Worm (Caenorhabditis elegans) whole organism, L2 larva: ENCODE measurements around the gene col-79.

Experiments
- C34F6.9 ChIP-seq: fragments of 150-350 bp; optimal IDR thresholded peaks from 2 replicates; lab custom pipeline; 2014; ENCODE audit warnings: missing biosample characterization, missing genetic modification characterization
- F13H6.1 ChIP-seq: sonication (generic microtip); optimal IDR thresholded peaks from 2 replicates; lab custom pipeline; 2016; ENCODE audit warnings: missing genetic modification characterization, missing compliant biosample characterization
- R02D3.7 ChIP-seq: fragments of 150-350 bp; optimal IDR thresholded peaks from 2 replicates; lab custom pipeline; 2014; ENCODE audit warnings: missing biosample characterization, missing genetic modification characterization
- Y55F3AM.14 ChIP-seq: fragments of 200-800 bp; sonication (Bioruptor generic); optimal IDR thresholded peaks from 2 replicates; lab custom pipeline; 2018; ENCODE audit warnings: mild to moderate bottlenecking, missing genetic modification characterization, missing compliant biosample characterization
- alr-1 ChIP-seq: fragments of 150-350 bp; optimal IDR thresholded peaks from 2 replicates; lab custom pipeline; 2014; ENCODE audit warnings: missing biosample characterization, missing genetic modification characterization
- ama-1 ChIP-seq: fragments of 150-350 bp; optimal IDR thresholded peaks from 2 replicates; lab custom pipeline; 2018; ENCODE audit warnings: inconsistent platforms
- blmp-1 ChIP-seq: sonication (generic microtip); optimal IDR thresholded peaks from 2 replicates; lab custom pipeline; 2017; ENCODE audit warnings: missing genetic modification characterization, mild to moderate bottlenecking, missing compliant biosample characterization, antibody characterized with exemption, moderate library complexity; ENCODE audit not compliant: insufficient read depth
- ceh-16 ChIP-seq: fragments of 150-350 bp; optimal IDR thresholded peaks from 2 replicates; lab custom pipeline; 2014; ENCODE audit warnings: missing biosample characterization, missing genetic modification characterization
- crh-2 ChIP-seq: sonication (generic microtip); optimal IDR thresholded peaks from 2 replicates; lab custom pipeline; 2017; ENCODE audit warnings: missing biosample characterization, missing genetic modification characterization
- dmd-4 ChIP-seq: sonication (generic microtip); optimal IDR thresholded peaks from 2 replicates; lab custom pipeline; 2017; ENCODE audit warnings: missing biosample characterization, missing genetic modification characterization
- egl-27 ChIP-seq: sonication (generic microtip); optimal IDR thresholded peaks from 3 replicates; lab custom pipeline; 2017; ENCODE audit warnings: missing biosample characterization, missing genetic modification reagents, missing genetic modification characterization
- elt-1 ChIP-seq: fragments of 150-350 bp; optimal IDR thresholded peaks from 2 replicates; lab custom pipeline; 2014; ENCODE audit warnings: missing biosample characterization, missing genetic modification characterization
- elt-3 ChIP-seq: sonication (generic microtip); optimal IDR thresholded peaks from 2 replicates; lab custom pipeline; 2017; ENCODE audit warnings: missing biosample characterization, missing genetic modification characterization
- lin-11 ChIP-seq: fragments of 150-350 bp; sonication (generic microtip); optimal IDR thresholded peaks from 2 replicates; lab custom pipeline; 2014; ENCODE audit warnings: missing biosample characterization, missing genetic modification characterization, inconsistent platforms, mixed read lengths
- lin-13 ChIP-seq: fragments of 150-350 bp; optimal IDR thresholded peaks from 2 replicates; lab custom pipeline; 2014; ENCODE audit warnings: missing biosample characterization, missing genetic modification reagents, missing genetic modification characterization
- lin-39 ChIP-seq: fragments of 150-350 bp; optimal IDR thresholded peaks from 2 replicates; lab custom pipeline; 2014; ENCODE audit warnings: missing biosample characterization, missing genetic modification reagents, missing genetic modification characterization
- lsy-2 ChIP-seq, 2 experiments: fragments of 150-350 bp in 1 of 2; sonication (generic microtip) in 1 of 2; optimal IDR thresholded peaks; 2 replicates each; lab custom pipeline; 2014 to 2017; ENCODE audit warnings: missing biosample characterization in 2 of 2, missing genetic modification characterization in 2 of 2
- mbf-1 ChIP-seq: sonication (generic microtip); optimal IDR thresholded peaks from 2 replicates; lab custom pipeline; 2017; ENCODE audit warnings: missing biosample characterization, missing genetic modification characterization
- mdl-1 ChIP-seq, 2 experiments: fragments of 150-350 bp in 1 of 2; sonication (generic microtip) in 1 of 2; optimal IDR thresholded peaks; 2 replicates each; lab custom pipeline; 2017; ENCODE audit warnings: missing biosample characterization in 2 of 2, missing genetic modification characterization in 2 of 2
- nhr-10 ChIP-seq: sonication (generic microtip); optimal IDR thresholded peaks from 2 replicates; lab custom pipeline; 2017; ENCODE audit warnings: missing biosample characterization, missing genetic modification characterization
- nhr-11 ChIP-seq: fragments of 150-350 bp; optimal IDR thresholded peaks from 2 replicates; lab custom pipeline; 2014; ENCODE audit warnings: missing biosample characterization, missing genetic modification characterization
- nhr-21 ChIP-seq: fragments of 150-350 bp; optimal IDR thresholded peaks from 2 replicates; lab custom pipeline; 2014; ENCODE audit warnings: missing biosample characterization, missing genetic modification characterization
- nhr-237 ChIP-seq: fragments of 150-350 bp; optimal IDR thresholded peaks from 2 replicates; lab custom pipeline; 2014; ENCODE audit warnings: missing biosample characterization, missing genetic modification characterization
- nhr-25 ChIP-seq: fragments of 150-350 bp; sonication (generic microtip); optimal IDR thresholded peaks from 3 replicates; lab custom pipeline; 2014; ENCODE audit warnings: missing biosample characterization, missing genetic modification characterization
- sem-4 ChIP-seq: fragments of 150-350 bp; optimal IDR thresholded peaks from 2 replicates; lab custom pipeline; 2014; ENCODE audit warnings: missing biosample characterization, missing genetic modification reagents, missing genetic modification characterization
- skn-1 ChIP-seq: sonication (generic microtip); optimal IDR thresholded peaks from 2 replicates; lab custom pipeline; 2017; ENCODE audit warnings: missing biosample characterization, missing genetic modification characterization
- snpc-4 ChIP-seq: fragments of 150-350 bp; optimal IDR thresholded peaks from 2 replicates; lab custom pipeline; 2014; ENCODE audit warnings: missing biosample characterization, missing genetic modification characterization
- unc-39 ChIP-seq: fragments of 150-350 bp; optimal IDR thresholded peaks from 2 replicates; lab custom pipeline; 2014; ENCODE audit warnings: missing biosample characterization, missing genetic modification characterization
- unc-55 ChIP-seq: fragments of 150-350 bp; sonication (generic microtip); optimal IDR thresholded peaks from 3 replicates; lab custom pipeline; 2014; ENCODE audit warnings: missing biosample characterization, missing genetic modification reagents, missing genetic modification characterization
- unc-62 ChIP-seq: fragments of 150-350 bp; optimal IDR thresholded peaks from 2 replicates; lab custom pipeline; 2014; ENCODE audit warnings: missing biosample characterization, missing genetic modification reagents, missing genetic modification characterization
- zag-1 ChIP-seq: fragments of 150-350 bp; optimal IDR thresholded peaks from 2 replicates; lab custom pipeline; 2014; ENCODE audit warnings: missing biosample characterization, missing genetic modification characterization
- ztf-1 ChIP-seq: fragments of 200-800 bp; sonication (Bioruptor generic); conservative IDR thresholded peaks from 2 replicates; pipeline ENCODE4 v1.3.6; 2022; ENCODE audit warnings: missing genetic modification characterization, missing compliant biosample characterization
- ztf-4 ChIP-seq: fragments of 150-350 bp; optimal IDR thresholded peaks from 2 replicates; lab custom pipeline; 2014; ENCODE audit warnings: missing biosample characterization, missing genetic modification characterization

Gene col-79

DNA sequence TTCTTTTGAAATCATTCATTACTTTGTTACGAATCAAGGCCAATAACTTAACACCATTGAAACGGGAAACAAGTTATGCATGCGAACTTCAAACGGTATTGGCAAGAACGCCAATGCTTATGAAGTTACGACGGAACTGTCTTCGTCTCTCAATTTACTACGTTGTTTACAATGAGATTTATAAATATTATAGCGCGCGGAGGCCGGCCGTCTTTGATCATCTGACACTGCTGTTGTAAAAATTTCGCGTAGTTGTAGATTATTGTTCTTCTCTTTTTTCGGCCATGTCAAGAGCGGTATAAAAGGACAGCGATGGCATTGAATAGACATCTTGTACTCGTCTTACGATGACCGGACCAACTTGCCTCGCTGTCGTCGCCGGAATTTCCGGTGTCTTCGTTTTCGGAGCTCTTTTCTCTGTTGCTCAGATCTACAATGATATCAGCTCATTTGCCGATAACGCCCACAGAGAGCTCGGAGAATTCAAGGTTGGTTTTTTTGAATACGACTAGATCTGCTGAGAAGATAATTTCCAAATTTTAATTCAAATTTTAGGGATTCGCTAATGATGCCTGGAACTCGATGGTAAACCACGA lies 1.3 kb downstream of the col-79 start, which contains the start of gene col-39:
Gene col-39 (plus strand): TSS at position 342 of the 596 bp plus-strand sequence.
- TF ChIP-seq elt-1 (tag; lab: Kevin White, UChicago), result no peak
- TF ChIP-seq unc-62 (GFP tag; lab: Kevin White, UChicago), result no peak
- TF ChIP-seq zag-1 (tag; lab: Kevin White, UChicago), result no peak
- TF ChIP-seq lin-11 (tag; lab: Kevin White, UChicago), result no peak
- no peak for TF ChIP-seq snpc-4 (tag; lab: Kevin White, UChicago)
- peak; percentile 48 for TF ChIP-seq nhr-25 (tag; lab: Kevin White, UChicago)
- no peak for TF ChIP-seq ztf-4
- no peak for TF ChIP-seq dmd-4
- TF ChIP-seq ama-1, result peak; percentile 41
- TF ChIP-seq blmp-1 (tag; lab: Kevin White, UChicago), result peak; percentile 51
- TF ChIP-seq lsy-2 (tag; optimal IDR thresholded peaks at IDR 0.05; lab: Kevin White, UChicago), result no peak
- no peak for TF ChIP-seq nhr-10 (tag; lab: Kevin White, UChicago)
- no peak for TF ChIP-seq skn-1 (tag; lab: Kevin White, UChicago)
- TF ChIP-seq, all 48 proteins: peak for 3

ce11 chrII:10705347-10705996 lies 2.1 kb downstream of the col-79 start:
- TF ChIP-seq mbf-1 (tag; lab: Kevin White, UChicago) (no peak), C34F6.9 (tag; lab: Kevin White, UChicago) (no peak), nhr-21 (tag; lab: Kevin White, UChicago) (no peak), lsy-2 (tag; optimal IDR thresholded peaks at IDR 0.05; lab: Kevin White, UChicago) (no peak)

- TF ChIP-seq mbf-1 (tag; lab: Kevin White, UChicago) (no peak), nhr-11 (tag; lab: Kevin White, UChicago) (no peak), ama-1 (no peak), blmp-1 (tag; lab: Kevin White, UChicago) (peak; percentile 94), crh-2 (tag; lab: Kevin White, UChicago) (no peak), ztf-1 (GFP tag; lab: Robert Waterston, UW) (no peak), C34F6.9 (tag; lab: Kevin White, UChicago) (no peak), snpc-4 (tag; lab: Kevin White, UChicago) (no peak), nhr-25 (tag; lab: Kevin White, UChicago) (peak; percentile 75)
These were observed 2.6 kb downstream of the col-79 start for ce11 chrII:10706038-10706437.

DNA sequence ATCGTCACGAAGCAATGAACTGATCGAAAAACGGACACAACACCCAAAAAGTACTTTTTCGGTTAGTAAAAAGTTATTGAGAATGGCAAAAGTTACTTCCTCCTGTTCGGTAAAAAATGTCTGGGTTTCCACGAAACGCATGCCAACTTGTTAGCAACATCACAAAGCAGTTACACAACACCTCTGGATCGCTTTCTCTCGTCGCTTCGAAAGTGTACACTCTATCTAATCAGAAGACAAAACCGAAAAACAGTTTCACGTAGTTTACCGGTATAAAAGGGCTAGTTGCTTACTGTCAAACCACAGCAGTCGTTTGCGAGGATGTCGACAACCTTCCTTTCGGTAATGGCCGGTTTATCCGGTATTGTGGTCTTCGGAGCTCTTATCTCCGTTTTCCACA lies 3.5 kb downstream of the col-79 start, which contains the start of gene col-80:
Gene col-80 (plus strand): TSS at position 301 of the 400 bp plus-strand sequence.
- TF ChIP-seq nhr-11 (tag; lab: Kevin White, UChicago), result no peak
- no peak for TF ChIP-seq nhr-10 (tag; lab: Kevin White, UChicago)
- no peak for TF ChIP-seq mdl-1 (tag; optimal IDR thresholded peaks at IDR 0.05; lab: Kevin White, UChicago)
- TF ChIP-seq nhr-237 (tag; lab: Kevin White, UChicago), result no peak
- TF ChIP-seq ztf-1 (GFP tag; lab: Robert Waterston, UW), result no peak

- TF ChIP-seq elt-3 (tag; lab: Kevin White, UChicago), result no peak
- TF ChIP-seq sem-4 (tag; lab: Kevin White, UChicago), result no peak
- no peak for TF ChIP-seq ztf-4
- TF ChIP-seq crh-2 (tag; lab: Kevin White, UChicago), result no peak
- no peak for TF ChIP-seq lin-13 (GFP tag; lab: Kevin White, UChicago)
- TF ChIP-seq egl-27 (tag; lab: Kevin White, UChicago), result no peak
- TF ChIP-seq zag-1 (tag; lab: Kevin White, UChicago), result no peak
- no peak for TF ChIP-seq skn-1 (tag; lab: Kevin White, UChicago)
- no peak for TF ChIP-seq nhr-25 (tag; lab: Kevin White, UChicago)
- TF ChIP-seq nhr-11 (tag; lab: Kevin White, UChicago), result no peak
- TF ChIP-seq F13H6.1, result no peak
- TF ChIP-seq ceh-16 (tag; lab: Kevin White, UChicago), result no peak
- TF ChIP-seq, all 48 proteins: peak for 0
These were observed 4.2 kb downstream of the col-79 start for ce11 chrII:10707439-10708096.

ce11 chrII:10708660-10709059 lies 5.2 kb downstream of the col-79 start, which contains the start of gene bli-1:
Gene bli-1 (plus strand): TSS chrII:10708960.
- no peak for TF ChIP-seq unc-55
- TF ChIP-seq lsy-2 (tag; optimal IDR thresholded peaks at IDR 0.05; lab: Kevin White, UChicago), result no peak
- no peak for TF ChIP-seq nhr-10 (tag; lab: Kevin White, UChicago)
- no peak for TF ChIP-seq alr-1 (tag; lab: Kevin White, UChicago)
- no peak for TF ChIP-seq ztf-4
- TF ChIP-seq unc-39, result no peak
- no peak for TF ChIP-seq unc-62 (GFP tag; lab: Kevin White, UChicago)
- no peak for TF ChIP-seq Y55F3AM.14 (GFP tag; lab: Kevin White, UChicago)
- TF ChIP-seq R02D3.7 (tag; lab: Kevin White, UChicago), result no peak
- TF ChIP-seq snpc-4 (tag; lab: Kevin White, UChicago), result no peak
- TF ChIP-seq mbf-1 (tag; lab: Kevin White, UChicago), result no peak
- TF ChIP-seq skn-1 (tag; lab: Kevin White, UChicago), result no peak
- no peak for TF ChIP-seq ceh-16 (tag; lab: Kevin White, UChicago)
- TF ChIP-seq elt-1 (tag; lab: Kevin White, UChicago), result no peak
- no peak for TF ChIP-seq lin-11 (tag; lab: Kevin White, UChicago)
- TF ChIP-seq zag-1 (tag; lab: Kevin White, UChicago), result no peak
- no peak for TF ChIP-seq egl-27 (tag; lab: Kevin White, UChicago)
- TF ChIP-seq lin-39 (tag; lab: Kevin White, UChicago), result no peak
- TF ChIP-seq nhr-21 (tag; lab: Kevin White, UChicago), result no peak
- no peak for TF ChIP-seq nhr-25 (tag; lab: Kevin White, UChicago)
